Worm (Caenorhabditis elegans) whole organism, midembryonic: ENCODE measurements around the gene coa-3.

Experiments used
- T22C8.4 ChIP-seq: fragments of 200-800 bp; sonication (Bioruptor generic); IDR thresholded peaks from 2 replicates; pipeline ENCODE4 v1.3.6; 2022; ENCODE audit warnings: missing genetic modification characterization, missing compliant biosample characterization
- cog-1 ChIP-seq: sonication (generic microtip); optimal IDR thresholded peaks from 2 replicates; lab custom pipeline; 2016; ENCODE audit warnings: missing genetic modification characterization, missing compliant biosample characterization
- klf-2 ChIP-seq: fragments of 200-800 bp; sonication (Bioruptor generic); conservative IDR thresholded peaks from 2 replicates; pipeline ENCODE4 v1.3.6; 2022; ENCODE audit warnings: missing genetic modification reagents, missing genetic modification characterization, missing compliant biosample characterization
- ref-1 ChIP-seq: fragments of 200-800 bp; sonication (Bioruptor generic); conservative IDR thresholded peaks from 2 replicates; pipeline ENCODE4 v1.3.6; 2022; ENCODE audit warnings: missing genetic modification reagents, missing genetic modification characterization, missing compliant biosample characterization
- ztf-23 ChIP-seq: fragments of 200-800 bp; sonication (Bioruptor generic); IDR thresholded peaks from 2 replicates; pipeline ENCODE4 v1.3.6; 2022; ENCODE audit warnings: missing genetic modification reagents, missing genetic modification characterization, missing compliant biosample characterization
- ztf-29 ChIP-seq: fragments of 200-800 bp; sonication (Bioruptor generic); IDR thresholded peaks from 2 replicates; pipeline ENCODE4 v1.3.6; 2022; ENCODE audit warnings: missing genetic modification reagents, missing genetic modification characterization, missing compliant biosample characterization

ce11 chrII:4617990-4618389, 15.6 kb upstream of the coa-3 start, which contains the start of gene clec-137:
- TF ChIP-seq T22C8.4 (GFP tag; lab: Robert Waterston, UW) (no peak), ztf-29 (GFP tag; lab: Robert Waterston, UW) (no peak), cog-1 (tag; lab: Kevin White, UChicago) (no peak), klf-2 (GFP tag; lab: Robert Waterston, UW) (no peak), ref-1 (GFP tag; lab: Robert Waterston, UW) (no peak), ztf-23 (GFP tag; lab: Robert Waterston, UW) (no peak)
